Fruit fly (Drosophila melanogaster): ENCODE measurements around the gene Trc8.
A peak's percentile ranks its signal among the peaks of the same experiment; 100 is the strongest.

Trc8 gene

dm6 chr3R:29457779-29458382, 45.7 kb downstream of the Trc8 start (continued):
- no peak for TF ChIP-seq slbo (GFP tag; IDR thresholded peaks at IDR 0.05)
- TF ChIP-seq sim (GFP tag; IDR thresholded peaks at IDR 0.05) = no peak
- TF ChIP-seq H2.0 (GFP tag; IDR thresholded peaks at IDR 0.05) = no peak
- TF ChIP-seq CG8359 (GFP tag; optimal IDR thresholded peaks at IDR 0.05; ENCODE audit: borderline replicate concordance) = no peak
- no peak for TF ChIP-seq eyg (GFP tag; optimal IDR thresholded peaks at IDR 0.05)
- no peak for TF ChIP-seq Pdp1 (GFP tag; optimal IDR thresholded peaks at IDR 0.05)
- TF ChIP-seq Gug (GFP tag; IDR thresholded peaks at IDR 0.05) = no peak
- no peak for TF ChIP-seq crp (GFP tag; optimal IDR thresholded peaks at IDR 0.05)
- no peak for TF ChIP-seq NC2β (GFP tag; optimal IDR thresholded peaks at IDR 0.05)
- TF ChIP-seq Trl (optimal IDR thresholded peaks at IDR 0.05) = peak; percentile 68 to 80
- no peak for TF ChIP-seq Trl (GFP tag; optimal IDR thresholded peaks at IDR 0.05)
- TF ChIP-seq CG10267 (tag; optimal IDR thresholded peaks at IDR 0.05) = no peak
- no peak for TF ChIP-seq CG31224 (GFP tag; IDR thresholded peaks at IDR 0.05)
- no peak for TF ChIP-seq her (GFP tag; optimal IDR thresholded peaks at IDR 0.05)
- TF ChIP-seq wek (GFP tag; optimal IDR thresholded peaks at IDR 0.05) = no peak
- TF ChIP-seq croc (GFP tag; conservative IDR thresholded peaks at IDR 0.05) = no peak
- no peak for TF ChIP-seq C15 (GFP tag; IDR thresholded peaks at IDR 0.05)
- no peak for TF ChIP-seq Nf-YB (GFP tag; optimal IDR thresholded peaks at IDR 0.05)
- no peak for TF ChIP-seq CG18011 (GFP tag; optimal IDR thresholded peaks at IDR 0.05)
- no peak for TF ChIP-seq CG8290 (GFP tag; optimal IDR thresholded peaks at IDR 0.05)
- TF ChIP-seq CG8290 (tag; optimal IDR thresholded peaks at IDR 0.05) = no peak
- TF ChIP-seq dimm (GFP tag; IDR thresholded peaks at IDR 0.05) = no peak
- peak; percentile 44 for TF ChIP-seq CG8924 (tag; optimal IDR thresholded peaks at IDR 0.05)
- TF ChIP-seq gsb-n (tag; optimal IDR thresholded peaks at IDR 0.05) = no peak
- no peak for TF ChIP-seq chif (GFP tag; optimal IDR thresholded peaks at IDR 0.05)
- TF ChIP-seq CG17361 (GFP tag; IDR thresholded peaks at IDR 0.05) = no peak
- no peak for TF ChIP-seq Sox100B (GFP tag; optimal IDR thresholded peaks at IDR 0.05)
- no peak for TF ChIP-seq Dfd (GFP tag; optimal IDR thresholded peaks at IDR 0.05)
- no peak for TF ChIP-seq Gsc (GFP tag; IDR thresholded peaks at IDR 0.05)
- TF ChIP-seq yki (optimal IDR thresholded peaks at IDR 0.05) = no peak
- TF ChIP-seq toy (GFP tag; IDR thresholded peaks at IDR 0.05) = no peak
- no peak for TF ChIP-seq Atf-2 (GFP tag; optimal IDR thresholded peaks at IDR 0.05)
- no peak for TF ChIP-seq Six4 (GFP tag; optimal IDR thresholded peaks at IDR 0.05)
- TF ChIP-seq CG17385 (GFP tag; optimal IDR thresholded peaks at IDR 0.05) = peak; percentile 35
- no peak for TF ChIP-seq Deaf1 (tag; optimal IDR thresholded peaks at IDR 0.05)
- TF ChIP-seq esg (GFP tag; conservative IDR thresholded peaks at IDR 0.05) = no peak
- TF ChIP-seq pzg (GFP tag; optimal IDR thresholded peaks at IDR 0.05) = no peak
- TF ChIP-seq bab2 (GFP tag; optimal IDR thresholded peaks at IDR 0.05) = no peak
- no peak for TF ChIP-seq CG17802 (tag; optimal IDR thresholded peaks at IDR 0.05)
- no peak for TF ChIP-seq CG3847 (GFP tag; IDR thresholded peaks at IDR 0.05)
- no peak for TF ChIP-seq Hmx (GFP tag; optimal IDR thresholded peaks at IDR 0.05)
- TF ChIP-seq CG8944 (GFP tag; optimal IDR thresholded peaks at IDR 0.05) = no peak
- no peak for TF ChIP-seq Lpt (GFP tag; optimal IDR thresholded peaks at IDR 0.05)
- TF ChIP-seq CG4282 (GFP tag; optimal IDR thresholded peaks at IDR 0.05) = no peak
- no peak for TF ChIP-seq CG13296 (GFP tag; optimal IDR thresholded peaks at IDR 0.05)
- TF ChIP-seq CG16863 (GFP tag; optimal IDR thresholded peaks at IDR 0.05) = no peak
- no peak for TF ChIP-seq Side (GFP tag; optimal IDR thresholded peaks at IDR 0.05)
- TF ChIP-seq CG13287 (GFP tag; IDR thresholded peaks at IDR 0.05; ENCODE audit: partially characterized antibody) = no peak
- TF ChIP-seq CG10462 (GFP tag; optimal IDR thresholded peaks at IDR 0.05) = no peak
- peak; percentile 11; the same call in 1 of the 2 replicates for TF ChIP-seq vvl (GFP tag; IDR thresholded peaks at IDR 0.05)
- TF ChIP-seq Hand (GFP tag; optimal IDR thresholded peaks at IDR 0.05) = no peak
- peak in 1 of 2 experiments; percentile 81 for TF ChIP-seq eve (GFP tag; optimal IDR thresholded peaks at IDR 0.05)
- no peak for TF ChIP-seq Dad (GFP tag; optimal IDR thresholded peaks at IDR 0.05)
